Worm (Caenorhabditis elegans): Measurements from ENCODE around the gene T26E4.10.
"Not testable (repeated sequence)": the region's sequence is repeated elsewhere in the genome, so short reads cannot be mapped to it uniquely, and the experiment has no call there.

DNA sequence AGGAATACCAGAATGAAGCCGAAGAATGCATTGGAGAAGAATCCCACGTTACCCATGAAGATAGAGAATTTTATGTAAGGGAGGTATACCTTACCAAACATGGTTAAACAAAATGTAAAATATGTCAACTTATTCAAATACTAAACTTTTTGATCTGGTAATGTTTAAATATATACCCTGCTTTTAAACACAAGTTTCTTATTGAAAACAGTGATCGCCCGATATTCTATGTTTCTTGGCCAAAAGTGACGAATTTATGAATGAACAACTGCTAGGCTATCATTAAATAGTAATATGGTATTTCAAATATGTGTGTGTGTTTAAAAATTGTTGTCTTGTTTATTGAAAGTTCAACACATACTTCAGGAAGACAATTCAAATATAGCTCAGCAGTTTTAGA lies 49.7 kb downstream of the T26E4.10 start, which contains the start of gene T23D5.8:
- TF ChIP-seq lin-15B (tag; optimal IDR thresholded peaks at IDR 0.05); ztf-11 (tag; optimal IDR thresholded peaks at IDR 0.05); ama-1 (optimal IDR thresholded peaks at IDR 0.05); fos-1 (tag; optimal IDR thresholded peaks at IDR 0.05); nhr-237 (tag; optimal IDR thresholded peaks at IDR 0.05); zag-1 (tag; optimal IDR thresholded peaks at IDR 0.05); unc-62 (GFP tag; optimal IDR thresholded peaks at IDR 0.05); R02D3.7 (tag; optimal IDR thresholded peaks at IDR 0.05); egl-27 (tag; optimal IDR thresholded peaks at IDR 0.05); mml-1 (tag; optimal IDR thresholded peaks at IDR 0.05); nhr-25 (tag; optimal IDR thresholded peaks at IDR 0.05); pha-4 (tag; optimal IDR thresholded peaks at IDR 0.05): not testable (repeated sequence)

Data from whole organism, L3 larva.